Fruit fly (Drosophila melanogaster) whole organism, embryonic: ENCODE data around the gene CG11596.

ENCODE experiments used
- Awh ChIP-seq: fragments of 200-800 bp; sonication (Bioruptor generic); IDR thresholded peaks from 2 replicates; pipeline ENCODE4, ENCODE4 v1.3.6; 2022; ENCODE audit warnings: missing biosample characterization, missing genetic modification characterization
- BEAF-32 ChIP-seq: fragments of 200-800 bp; sonication (Bioruptor generic); optimal IDR thresholded peaks from 3 replicates; lab custom pipeline; 2017; ENCODE audit warnings: missing biosample characterization, missing genetic modification characterization, mild to moderate bottlenecking, moderate library complexity, missing genetic modification reagents
- CG10654 ChIP-seq: fragments of 200-800 bp; sonication (Bioruptor generic); optimal IDR thresholded peaks from 2 replicates; lab custom pipeline; 2016; ENCODE audit warnings: missing biosample characterization, missing genetic modification characterization
- CG11723 ChIP-seq: fragments of 200-800 bp; sonication (Bioruptor generic); optimal IDR thresholded peaks from 2 replicates; lab custom pipeline; 2017; ENCODE audit warnings: missing biosample characterization, mild to moderate bottlenecking, missing genetic modification characterization
- CG15011 ChIP-seq: fragments of 200-800 bp; sonication (Bioruptor generic); optimal IDR thresholded peaks from 3 replicates; lab custom pipeline; 2018; ENCODE audit warnings: missing biosample characterization, mild to moderate bottlenecking, missing genetic modification characterization
- CG15073 ChIP-seq: fragments of 200-800 bp; sonication (Bioruptor generic); optimal IDR thresholded peaks from 2 replicates; lab custom pipeline; 2016; ENCODE audit warnings: missing biosample characterization, missing genetic modification characterization
- CG1529 ChIP-seq: fragments of 200-800 bp; sonication (Bioruptor generic); optimal IDR thresholded peaks from 3 replicates; lab custom pipeline; 2018; ENCODE audit warnings: missing biosample characterization, missing genetic modification characterization
- CG1602 ChIP-seq: fragments of 200-800 bp; sonication (Bioruptor generic); optimal IDR thresholded peaks from 3 replicates; lab custom pipeline; 2016; ENCODE audit warnings: missing biosample characterization, missing genetic modification characterization
- CG16779 ChIP-seq: fragments of 200-800 bp; sonication (Bioruptor generic); IDR thresholded peaks from 2 replicates; pipeline ENCODE4 v1.3.6; 2022; ENCODE audit warnings: missing biosample characterization, missing genetic modification characterization
- CG17186 ChIP-seq: fragments of 200-800 bp; sonication (Bioruptor generic); optimal IDR thresholded peaks from 3 replicates; lab custom pipeline; 2017; ENCODE audit warnings: missing biosample characterization, missing genetic modification reagents, missing genetic modification characterization
- CG17385 ChIP-seq: fragments of 200-800 bp; sonication (Bioruptor generic); optimal IDR thresholded peaks from 3 replicates; lab custom pipeline; 2018; ENCODE audit warnings: missing biosample characterization, mild to moderate bottlenecking, missing genetic modification characterization
- CG18011 ChIP-seq: fragments of 200-800 bp; sonication (Bioruptor generic); optimal IDR thresholded peaks from 2 replicates; lab custom pipeline; 2017; ENCODE audit warnings: missing biosample characterization, missing genetic modification characterization, mild to moderate bottlenecking, moderate library complexity, missing genotype
- CG32532 ChIP-seq: fragments of 200-800 bp; sonication (Bioruptor generic); IDR thresholded peaks from 2 replicates; pipeline ENCODE4 v1.3.6; 2022; ENCODE audit warnings: missing biosample characterization, missing genetic modification characterization
- CG3281 ChIP-seq: fragments of 200-800 bp; sonication (Bioruptor generic); optimal IDR thresholded peaks from 3 replicates; lab custom pipeline; 2017; ENCODE audit warnings: missing biosample characterization, mild to moderate bottlenecking, missing genetic modification characterization
- CG4707 ChIP-seq: fragments of 200-800 bp; sonication (Bioruptor generic); optimal IDR thresholded peaks from 2 replicates; lab custom pipeline; 2018; ENCODE audit warnings: missing biosample characterization, mild to moderate bottlenecking, missing genetic modification characterization, moderate library complexity
- CG4730 ChIP-seq: fragments of 200-800 bp; sonication (Bioruptor generic); IDR thresholded peaks from 2 replicates; pipeline ENCODE4 v1.3.6; 2022; ENCODE audit warnings: missing biosample characterization, missing genetic modification characterization
- CG6272 ChIP-seq: fragments of 200-800 bp; sonication (Bioruptor generic); IDR thresholded peaks from 2 replicates; pipeline ENCODE4 v1.3.6; 2022; ENCODE audit warnings: missing biosample characterization, missing genetic modification characterization
- CG7745 ChIP-seq: fragments of 200-800 bp; sonication (Bioruptor generic); optimal IDR thresholded peaks from 2 replicates; lab custom pipeline; 2018; ENCODE audit warnings: missing biosample characterization, mild to moderate bottlenecking, missing genetic modification characterization, moderate library complexity
- CG8388 ChIP-seq: fragments of 200-800 bp; sonication (Bioruptor generic); optimal IDR thresholded peaks from 2 replicates; lab custom pipeline; 2019; ENCODE audit warnings: missing biosample characterization, mild to moderate bottlenecking, missing genetic modification characterization, moderate library complexity
- CG9437 ChIP-seq: fragments of 200-800 bp; sonication (Bioruptor generic); optimal IDR thresholded peaks from 2 replicates; lab custom pipeline; 2018; ENCODE audit warnings: missing biosample characterization, mild to moderate bottlenecking, missing genetic modification characterization
- Doc2 ChIP-seq: fragments of 200-800 bp; sonication (Bioruptor generic); IDR thresholded peaks from 2 replicates; pipeline ENCODE4 v1.3.6; 2022; ENCODE audit warnings: missing biosample characterization, missing genetic modification characterization
- Dref ChIP-seq: fragments of 200-800 bp; sonication (Bioruptor generic); IDR thresholded peaks from 2 replicates; pipeline ENCODE4 v1.3.6; 2022; ENCODE audit warnings: missing biosample characterization, missing genetic modification characterization
- ERR ChIP-seq: fragments of 200-800 bp; sonication (Bioruptor generic); optimal IDR thresholded peaks from 2 replicates; lab custom pipeline; 2016; ENCODE audit warnings: missing biosample characterization, missing genetic modification characterization
- Ets65A ChIP-seq: fragments of 200-800 bp; sonication (Bioruptor generic); peaks from one replicate; lab custom pipeline; 2016; ENCODE audit warnings: missing biosample characterization, missing genetic modification characterization
- Ets97D ChIP-seq: fragments of 200-800 bp; sonication (Bioruptor generic); optimal IDR thresholded peaks from 3 replicates; lab custom pipeline; 2016; ENCODE audit warnings: missing biosample characterization, missing genetic modification characterization
- HmgD ChIP-seq: fragments of 200-800 bp; sonication (Bioruptor generic); optimal IDR thresholded peaks from 3 replicates; lab custom pipeline; 2016; ENCODE audit warnings: missing biosample characterization, missing genetic modification characterization
- Hmx ChIP-seq: fragments of 200-800 bp; sonication (Bioruptor generic); optimal IDR thresholded peaks from 2 replicates; lab custom pipeline; 2016; ENCODE audit warnings: missing biosample characterization, missing genetic modification characterization
- Lpt ChIP-seq: fragments of >200 bp; optimal IDR thresholded peaks from 2 replicates; lab custom pipeline; 2018; ENCODE audit warnings: missing biosample characterization, missing genetic modification characterization
- NFAT ChIP-seq: fragments of 200-800 bp; sonication (Bioruptor generic); IDR thresholded peaks from 2 replicates; pipeline ENCODE4 v1.3.6; 2022; ENCODE audit warnings: missing biosample characterization, missing genetic modification characterization
- Nf-YC ChIP-seq: fragments of 200-800 bp; optimal IDR thresholded peaks from 3 replicates; lab custom pipeline; 2019; ENCODE audit warnings: missing biosample characterization, mild to moderate bottlenecking, missing genetic modification characterization, moderate library complexity
- Poxn ChIP-seq: fragments of 200-800 bp; sonication (Bioruptor generic); IDR thresholded peaks from 2 replicates; pipeline ENCODE4 v1.3.6; 2022; ENCODE audit warnings: missing biosample characterization, missing genetic modification characterization
- TFAM ChIP-seq: fragments of 200-800 bp; sonication (Bioruptor generic); optimal IDR thresholded peaks from 2 replicates; lab custom pipeline; 2017; ENCODE audit warnings: missing biosample characterization, missing genetic modification characterization, inconsistent platforms
- Trl ChIP-seq, 3 experiments: fragments of >200 bp in 2 of 3; fragments of 200-800 bp in 1 of 3; sonication (Bioruptor generic) in 1 of 3; optimal IDR thresholded peaks; 2 replicates in 1 of 3; 3 replicates in 2 of 3; lab custom pipeline; 2016 to 2017; ENCODE audit warnings: missing biosample characterization in 1 of 3, missing genetic modification characterization in 1 of 3
- ara ChIP-seq: fragments of 200-800 bp; sonication (Bioruptor generic); IDR thresholded peaks from 2 replicates; pipeline ENCODE4 v1.3.6; 2022; ENCODE audit warnings: missing biosample characterization, missing genetic modification characterization
- ash1 ChIP-seq: fragments of 200-800 bp; sonication (Bioruptor generic); optimal IDR thresholded peaks from 2 replicates; lab custom pipeline; 2018; ENCODE audit warnings: missing biosample characterization, mild to moderate bottlenecking, missing genetic modification characterization
- az2 ChIP-seq: fragments of 200-800 bp; sonication (Bioruptor generic); optimal IDR thresholded peaks from 3 replicates; lab custom pipeline; 2016; ENCODE audit warnings: missing biosample characterization, missing genetic modification characterization
- crol ChIP-seq: fragments of 200-800 bp; sonication (Bioruptor generic); IDR thresholded peaks from 2 replicates; pipeline ENCODE4 v1.3.6; 2022; ENCODE audit warnings: missing biosample characterization, missing genetic modification characterization
- dan ChIP-seq: fragments of 200-800 bp; sonication (Bioruptor generic); IDR thresholded peaks from 2 replicates; pipeline ENCODE4 v1.3.6; 2022; ENCODE audit warnings: missing biosample characterization, missing genetic modification characterization
- dmrt11E ChIP-seq: fragments of 200-800 bp; sonication (Bioruptor generic); optimal IDR thresholded peaks from 3 replicates; lab custom pipeline; 2018; ENCODE audit warnings: missing biosample characterization, mild to moderate bottlenecking, missing genetic modification characterization, moderate library complexity
- ewg ChIP-seq: fragments of 200-800 bp; sonication (Bioruptor generic); optimal IDR thresholded peaks from 3 replicates; lab custom pipeline; 2017; ENCODE audit warnings: mild to moderate bottlenecking, missing biosample characterization, missing genetic modification reagents, missing genetic modification characterization
- fd3F ChIP-seq: fragments of 200-800 bp; sonication (Bioruptor generic); optimal IDR thresholded peaks from 2 replicates; lab custom pipeline; 2018; ENCODE audit warnings: missing biosample characterization, mild to moderate bottlenecking, missing genetic modification characterization, moderate library complexity
- fru ChIP-seq: fragments of >200 bp; optimal IDR thresholded peaks from 2 replicates; lab custom pipeline; 2017
- gce ChIP-seq: fragments of 200-800 bp; sonication (Bioruptor generic); IDR thresholded peaks from 3 replicates; pipeline ENCODE4 v1.3.6; 2022; ENCODE audit warnings: missing biosample characterization, missing genetic modification characterization
- her ChIP-seq: fragments of 200-800 bp; sonication (Bioruptor generic); optimal IDR thresholded peaks from 2 replicates; lab custom pipeline; 2016; ENCODE audit warnings: missing biosample characterization, missing genetic modification characterization
- lilli ChIP-seq: fragments of 200-800 bp; sonication (Bioruptor generic); optimal IDR thresholded peaks from 3 replicates; lab custom pipeline; 2016; ENCODE audit warnings: missing biosample characterization, missing genetic modification characterization
- nerfin-2 ChIP-seq: fragments of 200-800 bp; sonication (Bioruptor generic); IDR thresholded peaks from 2 replicates; pipeline ENCODE4 v1.3.6; 2022; ENCODE audit warnings: missing biosample characterization, missing genetic modification characterization; ENCODE audit not compliant: partially characterized antibody
- pfk ChIP-seq: fragments of 200-800 bp; sonication (Bioruptor generic); optimal IDR thresholded peaks from 2 replicates; lab custom pipeline; 2018; ENCODE audit warnings: missing biosample characterization, mild to moderate bottlenecking, missing genetic modification characterization, moderate library complexity
- slbo ChIP-seq: fragments of 200-800 bp; sonication (Bioruptor generic); IDR thresholded peaks from 2 replicates; pipeline ENCODE4 v1.3.6; 2022; ENCODE audit warnings: missing biosample characterization, missing genetic modification characterization
- slou ChIP-seq: fragments of 200-800 bp; sonication (Bioruptor generic); optimal IDR thresholded peaks from 3 replicates; lab custom pipeline; 2016; ENCODE audit warnings: missing biosample characterization, missing genetic modification characterization
- sug ChIP-seq: fragments of 200-800 bp; optimal IDR thresholded peaks from 2 replicates; lab custom pipeline; 2019; ENCODE audit warnings: missing biosample characterization, mild to moderate bottlenecking, missing genetic modification characterization, moderate library complexity
- tio ChIP-seq: fragments of 200-800 bp; sonication (Bioruptor generic); optimal IDR thresholded peaks from 2 replicates; lab custom pipeline; 2017; ENCODE audit warnings: missing biosample characterization, missing genetic modification characterization, inconsistent platforms

CG11596 gene

DNA sequence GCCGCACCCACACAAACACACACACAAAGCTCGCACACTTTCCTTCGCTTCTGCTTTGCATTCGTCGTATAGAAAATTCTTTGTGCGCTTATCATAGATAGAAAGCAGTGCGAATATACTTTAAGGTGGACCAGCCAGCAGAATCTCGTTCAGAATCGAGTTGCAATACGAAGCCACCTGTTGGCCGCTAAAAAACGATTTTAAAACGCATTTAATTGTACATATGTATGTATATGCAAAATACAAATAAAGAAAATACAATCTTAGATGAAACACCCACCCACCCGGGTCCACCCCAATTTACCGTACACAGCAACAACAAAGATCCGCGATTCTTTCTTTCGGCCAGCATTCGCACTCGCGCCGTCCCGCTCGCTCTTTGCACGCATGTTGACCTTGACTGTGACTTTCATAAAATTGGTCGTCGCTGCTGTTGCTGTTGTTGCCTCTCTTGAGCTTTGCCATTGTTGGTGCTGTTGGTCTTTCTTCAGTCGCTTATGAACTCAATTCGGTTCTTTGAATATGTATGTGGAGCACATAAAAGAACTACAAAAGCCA, 21.1 kb downstream of the CG11596 start (continued):
- no peak for TF ChIP-seq gce
- no peak for TF ChIP-seq CG4730 (GFP tag; lab: Robert Waterston, UW)
- peak; percentile 39 for TF ChIP-seq CG18011 (GFP tag; lab: Kevin White, UChicago)
- TF ChIP-seq CG1529 = peak; percentile 14
- no peak for TF ChIP-seq CG15073 (GFP tag; lab: Kevin White, UChicago)
- TF ChIP-seq ewg (GFP tag; lab: Kevin White, UChicago) = no peak
- peak; percentile 6 for TF ChIP-seq Hmx (GFP tag; lab: Kevin White, UChicago)
- TF ChIP-seq slou = no peak
- TF ChIP-seq fd3F (GFP tag; lab: Kevin White, UChicago) = peak; percentile 49
- TF ChIP-seq Trl (optimal IDR thresholded peaks at IDR 0.05; lab: Kevin White, UChicago) = peak in 1 of 2 experiments; percentile 8
- no peak for TF ChIP-seq Trl (GFP tag; optimal IDR thresholded peaks at IDR 0.05; lab: Kevin White, UChicago)
- no peak for TF ChIP-seq az2 (GFP tag; lab: Kevin White, UChicago)
- TF ChIP-seq CG7745 = no peak
- TF ChIP-seq Ets97D (GFP tag; lab: Kevin White, UChicago) = no peak
- no peak for TF ChIP-seq Dref (GFP tag; lab: Robert Waterston, UW)
- TF ChIP-seq CG15011 (GFP tag; lab: Kevin White, UChicago) = peak; percentile 42
- peak; percentile 84 for TF ChIP-seq CG3281 (GFP tag; lab: Kevin White, UChicago)
- no peak for TF ChIP-seq CG17186 (GFP tag; lab: Kevin White, UChicago)
- no peak for TF ChIP-seq nerfin-2 (GFP tag; lab: Robert Waterston, UW)
- TF ChIP-seq TFAM (GFP tag; lab: Kevin White, UChicago) = no peak
- no peak for TF ChIP-seq CG8388 (GFP tag; lab: Kevin White, UChicago)
- peak; percentile 60 for TF ChIP-seq Ets65A (GFP tag; lab: Kevin White, UChicago)
- TF ChIP-seq CG32532 (GFP tag; lab: Robert Waterston, UW) = peak; percentile 84; the same call in 1 of the 2 replicates
- TF ChIP-seq CG6272 (GFP tag; lab: Robert Waterston, UW) = no peak
- TF ChIP-seq CG11723 (GFP tag; lab: Kevin White, UChicago) = no peak
- no peak for TF ChIP-seq CG1602 (GFP tag; lab: Kevin White, UChicago)
- TF ChIP-seq ash1 (GFP tag; lab: Kevin White, UChicago) = no peak
- TF ChIP-seq CG17385 (GFP tag; lab: Kevin White, UChicago) = no peak
- TF ChIP-seq sug (tag; lab: Kevin White, UChicago) = no peak
- TF ChIP-seq Awh (GFP tag; lab: Robert Waterston, UW) = no peak
- TF ChIP-seq dmrt11E = no peak
- TF ChIP-seq BEAF-32 (GFP tag; lab: Kevin White, UChicago) = no peak
- TF ChIP-seq CG16779 (GFP tag; lab: Robert Waterston, UW) = peak; percentile 50; the same call in 1 of the 2 replicates
- TF ChIP-seq her = no peak
- TF ChIP-seq CG9437 (GFP tag; lab: Kevin White, UChicago) = peak; percentile 32
- no peak for TF ChIP-seq dan (GFP tag; lab: Robert Waterston, UW)
- peak; percentile 86 for TF ChIP-seq ERR
- 0 out of 2 replicates have a peak, but pooled peaks have one; percentile 26 for TF ChIP-seq ara (GFP tag; lab: Robert Waterston, UW)
- no peak for TF ChIP-seq Nf-YC (tag; lab: Kevin White, UChicago)
- TF ChIP-seq Poxn (GFP tag; lab: Robert Waterston, UW) = no peak
- TF ChIP-seq CG4707 (GFP tag; lab: Kevin White, UChicago) = no peak
- no peak for TF ChIP-seq fru (lab: Kevin White, UChicago)
- 0 out of 2 replicates have a peak, but pooled peaks have one; percentile 10 for TF ChIP-seq crol
- peak; percentile 73 for TF ChIP-seq lilli (GFP tag; lab: Kevin White, UChicago)
- TF ChIP-seq CG10654 (GFP tag; lab: Kevin White, UChicago) = no peak
- TF ChIP-seq Lpt (GFP tag; lab: Kevin White, UChicago) = no peak
- no peak for TF ChIP-seq pfk (GFP tag; lab: Kevin White, UChicago)
- peak; percentile 13 for TF ChIP-seq tio (GFP tag; lab: Kevin White, UChicago)
- no peak for TF ChIP-seq HmgD (GFP tag; lab: Kevin White, UChicago)
- peak; percentile 57; the same call in 1 of the 2 replicates for TF ChIP-seq NFAT (GFP tag; lab: Robert Waterston, UW)
- TF ChIP-seq slbo (GFP tag; lab: Robert Waterston, UW) = peak; percentile 81
- no peak for TF ChIP-seq Doc2 (GFP tag; lab: Robert Waterston, UW)
